Worm (Caenorhabditis elegans) whole organism, mixed stage, embryonic: Measurements from ENCODE around the gene nlp-1.

Source experiments
- elt-1 ChIP-seq: sonication (generic microtip); optimal IDR thresholded peaks from 2 replicates; lab custom pipeline; 2017; ENCODE audit warnings: missing genetic modification characterization, mild to moderate bottlenecking, missing compliant biosample characterization, antibody characterized with exemption, moderate library complexity, borderline replicate concordance; ENCODE audit not compliant: insufficient read depth
- hlh-1 ChIP-seq: fragments of 150-350 bp; optimal IDR thresholded peaks from 2 replicates; lab custom pipeline; 2014; ENCODE audit warnings: missing biosample characterization, missing genetic modification reagents, missing genetic modification characterization
- lin-13 ChIP-seq: fragments of 150-350 bp; optimal IDR thresholded peaks from 2 replicates; lab custom pipeline; 2014; ENCODE audit warnings: missing biosample characterization, missing genetic modification characterization
- lin-32 ChIP-seq: fragments of 200-800 bp; sonication (Bioruptor generic); optimal IDR thresholded peaks from 2 replicates; lab custom pipeline; 2018; ENCODE audit warnings: mild to moderate bottlenecking, missing genetic modification characterization, missing compliant biosample characterization
- mab-5 ChIP-seq: fragments of 150-350 bp; optimal IDR thresholded peaks from 2 replicates; lab custom pipeline; 2014; ENCODE audit warnings: missing biosample characterization, missing genetic modification characterization
- mep-1 ChIP-seq: fragments of 150-350 bp; optimal IDR thresholded peaks from 2 replicates; lab custom pipeline; 2017; ENCODE audit warnings: missing biosample characterization, missing genetic modification reagents, missing genetic modification characterization, inconsistent platforms
- nhr-12 ChIP-seq: fragments of 150-350 bp; optimal IDR thresholded peaks from 2 replicates; lab custom pipeline; 2014; ENCODE audit warnings: missing biosample characterization, missing genetic modification characterization
- nhr-28 ChIP-seq: fragments of 150-350 bp; optimal IDR thresholded peaks from 2 replicates; lab custom pipeline; 2014; ENCODE audit warnings: missing biosample characterization, missing genetic modification characterization
- pha-4 ChIP-seq: fragments of 150-350 bp; optimal IDR thresholded peaks from 2 replicates; lab custom pipeline; 2018; ENCODE audit warnings: missing biosample characterization, missing genetic modification reagents, missing genetic modification characterization
- sem-2 ChIP-seq: fragments of 200-800 bp; sonication (Bioruptor generic); optimal IDR thresholded peaks from 2 replicates; lab custom pipeline; 2018; ENCODE audit warnings: mild to moderate bottlenecking, missing genetic modification characterization, missing compliant biosample characterization
- snpc-4 ChIP-seq: fragments of 150-350 bp; optimal IDR thresholded peaks from 2 replicates; lab custom pipeline; 2014; ENCODE audit warnings: missing biosample characterization, missing genetic modification characterization
- unc-62 ChIP-seq: fragments of 150-350 bp; optimal IDR thresholded peaks from 2 replicates; lab custom pipeline; 2014; ENCODE audit warnings: missing biosample characterization, missing genetic modification reagents, missing genetic modification characterization
- zip-8 ChIP-seq: fragments of 150-350 bp; optimal IDR thresholded peaks from 2 replicates; lab custom pipeline; 2014; ENCODE audit warnings: missing biosample characterization, missing genetic modification characterization

- no peak for TF ChIP-seq nhr-28 (tag; lab: Kevin White, UChicago)
- no peak for TF ChIP-seq pha-4 (tag; lab: Kevin White, UChicago)
- TF ChIP-seq sem-2 (GFP tag; lab: Kevin White, UChicago), result no peak
- TF ChIP-seq snpc-4 (tag; lab: Kevin White, UChicago), result no peak
- TF ChIP-seq mab-5 (tag; lab: Kevin White, UChicago), result no peak
- no peak for TF ChIP-seq unc-62 (GFP tag; lab: Kevin White, UChicago)
- TF ChIP-seq nhr-12 (tag; lab: Kevin White, UChicago), result no peak
- TF ChIP-seq mep-1 (tag; lab: Kevin White, UChicago), result no peak
- TF ChIP-seq elt-1 (tag; lab: Kevin White, UChicago), result no peak
- TF ChIP-seq lin-13 (tag; lab: Kevin White, UChicago), result no peak
- no peak for TF ChIP-seq zip-8 (tag; lab: Kevin White, UChicago)
- TF ChIP-seq lin-32, result no peak
- TF ChIP-seq hlh-1 (tag; lab: Kevin White, UChicago), result no peak
Measured at ce11 chrX:3756238-3756637, 28.9 kb downstream of the nlp-1 start.
